4 fruit fly cellular contexts compared by ENCODE assay signal in the genomic region with DNA sequence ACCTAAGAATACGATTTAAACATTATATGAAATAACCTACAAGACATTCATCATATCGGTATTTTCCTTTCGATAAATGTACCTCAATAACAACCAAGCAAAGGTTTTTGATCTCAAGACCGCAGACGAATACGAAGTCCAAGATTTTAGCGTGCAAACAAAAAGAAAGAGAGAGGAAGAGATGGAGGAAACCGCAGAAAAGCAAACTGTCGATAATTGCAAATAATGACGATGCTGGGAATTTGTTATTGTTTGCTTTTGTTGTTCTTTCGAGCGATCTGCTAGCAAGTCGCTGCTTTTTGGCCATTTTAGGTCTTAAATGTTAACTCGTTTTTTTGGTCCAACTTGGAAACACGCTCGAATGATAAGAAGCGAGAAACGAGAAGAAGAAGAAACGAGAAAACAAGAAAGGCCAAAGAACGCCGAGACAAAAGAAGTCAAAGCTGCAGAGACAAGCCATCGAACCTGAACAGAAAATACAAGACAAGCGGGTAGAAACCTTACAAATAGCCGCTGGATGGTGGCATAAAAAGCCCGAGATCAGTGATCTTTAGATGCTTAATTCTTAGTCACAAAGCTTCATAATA.
TF ChIP-seq lines count a peak whose summit lies in the region.

No protein-coding gene starts in this region.

- TF ChIP-seq CTCF in whole organism, embryonic (GFP tag; optimal IDR thresholded peaks at IDR 0.05; lab: Kevin White, UChicago) = no peak

TF ChIP-seq in whole organism, embryonic, 481 proteins besides CTCF, POLR2A, EP300 and RAD21 (continues in another document):
- no peak for TF ChIP-seq bigmax (GFP tag; optimal IDR thresholded peaks at IDR 0.05; lab: Kevin White, UChicago)
- TF ChIP-seq CG17385 (GFP tag; optimal IDR thresholded peaks at IDR 0.05; lab: Kevin White, UChicago) = peak; percentile 54
- TF ChIP-seq Doc3 (GFP tag; IDR thresholded peaks at IDR 0.05; lab: Robert Waterston, UW; ENCODE audit: partially characterized antibody) = no peak
- TF ChIP-seq Oli (tag; optimal IDR thresholded peaks at IDR 0.05; lab: Kevin White, UChicago) = no peak
- no peak for TF ChIP-seq CG33213 (GFP tag; optimal IDR thresholded peaks at IDR 0.05; lab: Kevin White, UChicago)
- no peak for TF ChIP-seq CG32767 (GFP tag; IDR thresholded peaks at IDR 0.05; lab: Robert Waterston, UW)
- no peak for TF ChIP-seq CG4820 (GFP tag; optimal IDR thresholded peaks at IDR 0.05; lab: Kevin White, UChicago)
- TF ChIP-seq sisA (GFP tag; IDR thresholded peaks at IDR 0.05; lab: Robert Waterston, UW) = no peak
- TF ChIP-seq tll (GFP tag; optimal IDR thresholded peaks at IDR 0.05; lab: Kevin White, UChicago) = peak in 1 of 2 experiments; percentile 9
- peak; percentile 75 for TF ChIP-seq nom (GFP tag; optimal IDR thresholded peaks at IDR 0.05; lab: Kevin White, UChicago)
- TF ChIP-seq sc (optimal IDR thresholded peaks at IDR 0.05; lab: Kevin White, UChicago) = no peak
- no peak for TF ChIP-seq sc (GFP tag; optimal IDR thresholded peaks at IDR 0.05; lab: Kevin White, UChicago)
- no peak for TF ChIP-seq CG9876 (GFP tag; optimal IDR thresholded peaks at IDR 0.05; lab: Kevin White, UChicago)
- no peak for TF ChIP-seq CG14441 (GFP tag; IDR thresholded peaks at IDR 0.05; lab: Robert Waterston, UW)
- no peak for TF ChIP-seq CG14965 (GFP tag; optimal IDR thresholded peaks at IDR 0.05; lab: Kevin White, UChicago; ENCODE audit: borderline replicate concordance)
- TF ChIP-seq CG17186 (GFP tag; optimal IDR thresholded peaks at IDR 0.05; lab: Kevin White, UChicago) = no peak
- no peak for TF ChIP-seq Max (GFP tag; optimal IDR thresholded peaks at IDR 0.05; lab: Kevin White, UChicago)
- TF ChIP-seq CG14667 (GFP tag; IDR thresholded peaks at IDR 0.05; lab: Robert Waterston, UW) = no peak
- TF ChIP-seq ro (GFP tag; IDR thresholded peaks at IDR 0.05; lab: Robert Waterston, UW) = no peak
- TF ChIP-seq vvl (GFP tag; IDR thresholded peaks at IDR 0.05; lab: Robert Waterston, UW) = no peak
- peak; percentile 12 for TF ChIP-seq psq (GFP tag; optimal IDR thresholded peaks at IDR 0.05; lab: Kevin White, UChicago)
- TF ChIP-seq CG6175 (GFP tag; IDR thresholded peaks at IDR 0.05; lab: Robert Waterston, UW) = no peak

TF ChIP-seq in whole organism, prepupa, 60 proteins besides CTCF, POLR2A, EP300 and RAD21:
- peak in 1 of 2 experiments; percentile 70 for TF ChIP-seq ss (GFP tag; optimal IDR thresholded peaks at IDR 0.05; lab: Kevin White, UChicago)
- peak; percentile 88 for TF ChIP-seq CG6854 (GFP tag; optimal IDR thresholded peaks at IDR 0.05; lab: Kevin White, UChicago)
- TF ChIP-seq Eip75B (GFP tag; optimal IDR thresholded peaks at IDR 0.05; lab: Kevin White, UChicago) = peak; percentile 7
- no peak for TF ChIP-seq lz (GFP tag; optimal IDR thresholded peaks at IDR 0.05; lab: Kevin White, UChicago)
- TF ChIP-seq salr (GFP tag; optimal IDR thresholded peaks at IDR 0.05; lab: Kevin White, UChicago) = no peak
- TF ChIP-seq svp (GFP tag; lab: Kevin White, UChicago) = peak; percentile 58
- peak; percentile 24 for TF ChIP-seq fkh (GFP tag; optimal IDR thresholded peaks at IDR 0.05; lab: Kevin White, UChicago)
- peak; percentile 23 for TF ChIP-seq CG6808 (GFP tag; optimal IDR thresholded peaks at IDR 0.05; lab: Kevin White, UChicago)
- TF ChIP-seq pdm3 (GFP tag; optimal IDR thresholded peaks at IDR 0.05; lab: Kevin White, UChicago) = no peak
TF ChIP-seq in whole organism, prepupa: peak in this region for 6.

TF ChIP-seq in whole organism, pupa, 21 proteins besides CTCF, POLR2A, EP300 and RAD21:
- TF ChIP-seq CG12605 (GFP tag; IDR thresholded peaks at IDR 0.05; lab: Robert Waterston, UW) = no peak
- no peak for TF ChIP-seq CG17806 (tag; optimal IDR thresholded peaks at IDR 0.05; lab: Kevin White, UChicago)
- peak; percentile 93 for TF ChIP-seq EcR (GFP tag; optimal IDR thresholded peaks at IDR 0.05; lab: Kevin White, UChicago)
- peak; percentile 3 for TF ChIP-seq gl (tag; optimal IDR thresholded peaks at IDR 0.05; lab: Kevin White, UChicago)
- TF ChIP-seq CG10348 (GFP tag; IDR thresholded peaks at IDR 0.05; lab: Robert Waterston, UW) = no peak
- TF ChIP-seq Pif1A (GFP tag; optimal IDR thresholded peaks at IDR 0.05; lab: Kevin White, UChicago) = no peak
- peak; percentile 6 for TF ChIP-seq CG13204 (GFP tag; optimal IDR thresholded peaks at IDR 0.05; lab: Kevin White, UChicago)
- no peak for TF ChIP-seq rn (GFP tag; IDR thresholded peaks at IDR 0.05; lab: Robert Waterston, UW)
- TF ChIP-seq CG8301 (tag; optimal IDR thresholded peaks at IDR 0.05; lab: Kevin White, UChicago) = no peak
- no peak for TF ChIP-seq Pif1B (GFP tag; optimal IDR thresholded peaks at IDR 0.05; lab: Kevin White, UChicago)
- no peak for TF ChIP-seq CG9948 (tag; optimal IDR thresholded peaks at IDR 0.05; lab: Kevin White, UChicago)
- no peak for TF ChIP-seq CG8159 (tag; optimal IDR thresholded peaks at IDR 0.05; lab: Kevin White, UChicago)

TF ChIP-seq in whole organism, wandering third instar larva, 38 proteins besides CTCF, POLR2A, EP300 and RAD21:
- TF ChIP-seq OdsH (GFP tag; optimal IDR thresholded peaks at IDR 0.05; lab: Kevin White, UChicago) = no peak
- TF ChIP-seq Hnf4 (GFP tag; optimal IDR thresholded peaks at IDR 0.05; lab: Kevin White, UChicago) = peak; percentile 36
- peak; percentile 97 for TF ChIP-seq psq (GFP tag; optimal IDR thresholded peaks at IDR 0.05; lab: Kevin White, UChicago)
- no peak for TF ChIP-seq br (GFP tag; optimal IDR thresholded peaks at IDR 0.05; lab: Kevin White, UChicago)

Comparison
In these comparisons a context has a peak if more than half of its experiments do, and no peak if none do; other contexts are left out.
1. Of the 7 proteins assayed by ChIP-seq in both whole organism, embryonic and whole organism, prepupa: peak only in whole organism, embryonic: none; only in whole organism, prepupa: CG6854; in both: none; in neither: 6.